Fruit fly (Drosophila melanogaster) whole organism, embryonic: ENCODE results near the gene CG13097.
A peak's percentile ranks its signal among the peaks of the same experiment; 100 is the strongest.

Experiments
- Bdp1 ChIP-seq: fragments of 200-800 bp; sonication (Bioruptor generic); optimal IDR thresholded peaks from 3 replicates; lab custom pipeline; 2016; ENCODE audit warnings: missing biosample characterization, missing genetic modification characterization
- Bteb2 ChIP-seq: fragments of 200-800 bp; sonication (Bioruptor generic); optimal IDR thresholded peaks from 2 replicates; lab custom pipeline; 2016; ENCODE audit warnings: missing biosample characterization, missing genetic modification characterization
- CG10654 ChIP-seq: fragments of 200-800 bp; sonication (Bioruptor generic); optimal IDR thresholded peaks from 2 replicates; lab custom pipeline; 2016; ENCODE audit warnings: missing biosample characterization, missing genetic modification characterization
- CG10979 ChIP-seq: fragments of 200-800 bp; sonication (Bioruptor generic); optimal IDR thresholded peaks from 2 replicates; lab custom pipeline; 2018; ENCODE audit warnings: missing biosample characterization, mild to moderate bottlenecking, missing genetic modification characterization, moderate library complexity
- CG11398 ChIP-seq: fragments of 200-800 bp; sonication (Bioruptor generic); optimal IDR thresholded peaks from 2 replicates; lab custom pipeline; 2016; ENCODE audit warnings: missing biosample characterization, missing genetic modification characterization
- CG11504 ChIP-seq: fragments of 200-800 bp; sonication (Bioruptor generic); optimal IDR thresholded peaks from 3 replicates; lab custom pipeline; 2019; ENCODE audit warnings: missing biosample characterization, mild to moderate bottlenecking, missing genetic modification characterization, moderate library complexity
- CG12155 ChIP-seq: fragments of 200-800 bp; sonication (Bioruptor generic); optimal IDR thresholded peaks from 3 replicates; lab custom pipeline; 2016; ENCODE audit warnings: missing biosample characterization, missing genetic modification characterization
- CG12659 ChIP-seq: fragments of 200-800 bp; sonication (Bioruptor generic); optimal IDR thresholded peaks from 3 replicates; lab custom pipeline; 2017; ENCODE audit warnings: mild to moderate bottlenecking, missing biosample characterization, missing genetic modification reagents, missing genetic modification characterization
- CG13287 ChIP-seq: fragments of 200-800 bp; sonication (Bioruptor generic); IDR thresholded peaks from 2 replicates; pipeline ENCODE4 v1.3.6; 2022; ENCODE audit warnings: missing biosample characterization, missing genetic modification characterization; ENCODE audit not compliant: partially characterized antibody
- CG1529 ChIP-seq: fragments of 200-800 bp; sonication (Bioruptor generic); optimal IDR thresholded peaks from 3 replicates; lab custom pipeline; 2018; ENCODE audit warnings: missing biosample characterization, missing genetic modification characterization
- CG15601 ChIP-seq: fragments of 200-800 bp; sonication (Bioruptor generic); optimal IDR thresholded peaks from 3 replicates; lab custom pipeline; 2019; ENCODE audit warnings: missing biosample characterization, mild to moderate bottlenecking, missing genetic modification characterization, moderate library complexity
- CG1603 ChIP-seq: fragments of 200-800 bp; sonication (Bioruptor generic); optimal IDR thresholded peaks from 2 replicates; lab custom pipeline; 2019; ENCODE audit warnings: missing biosample characterization, mild to moderate bottlenecking, missing genetic modification characterization, moderate library complexity
- CG17328 ChIP-seq: fragments of 200-800 bp; sonication (Bioruptor generic); IDR thresholded peaks from 2 replicates; pipeline ENCODE4 v1.3.6; 2022; ENCODE audit warnings: missing biosample characterization, missing genetic modification characterization
- CG17385 ChIP-seq: fragments of 200-800 bp; sonication (Bioruptor generic); optimal IDR thresholded peaks from 3 replicates; lab custom pipeline; 2018; ENCODE audit warnings: missing biosample characterization, mild to moderate bottlenecking, missing genetic modification characterization
- CG18476 ChIP-seq: fragments of 200-800 bp; sonication (Bioruptor generic); optimal IDR thresholded peaks from 2 replicates; lab custom pipeline; 2016; ENCODE audit warnings: missing biosample characterization, mild to moderate bottlenecking, missing genetic modification characterization
- CG33557 ChIP-seq: fragments of 200-800 bp; sonication (Bioruptor generic); optimal IDR thresholded peaks from 2 replicates; lab custom pipeline; 2019; ENCODE audit warnings: missing biosample characterization, mild to moderate bottlenecking, missing genetic modification characterization, moderate library complexity
- CG3407 ChIP-seq: fragments of 200-800 bp; sonication (Bioruptor generic); optimal IDR thresholded peaks from 2 replicates; lab custom pipeline; 2018; ENCODE audit warnings: missing biosample characterization, mild to moderate bottlenecking, missing genetic modification characterization
- CG4707 ChIP-seq: fragments of 200-800 bp; sonication (Bioruptor generic); optimal IDR thresholded peaks from 2 replicates; lab custom pipeline; 2018; ENCODE audit warnings: missing biosample characterization, mild to moderate bottlenecking, missing genetic modification characterization, moderate library complexity
- CG4730 ChIP-seq: fragments of 200-800 bp; sonication (Bioruptor generic); IDR thresholded peaks from 2 replicates; pipeline ENCODE4 v1.3.6; 2022; ENCODE audit warnings: missing biosample characterization, missing genetic modification characterization
- CG4854 ChIP-seq: fragments of 200-800 bp; sonication (Bioruptor generic); optimal IDR thresholded peaks from 2 replicates; lab custom pipeline; 2016; ENCODE audit warnings: missing biosample characterization, missing genetic modification characterization, inconsistent platforms
- CG6854 ChIP-seq: fragments of 200-800 bp; sonication (Bioruptor generic); optimal IDR thresholded peaks from 3 replicates; lab custom pipeline; 2017; ENCODE audit warnings: missing biosample characterization, mild to moderate bottlenecking, missing genetic modification characterization
- CG8924 ChIP-seq: fragments of 200-800 bp; optimal IDR thresholded peaks from 3 replicates; lab custom pipeline; 2019; ENCODE audit warnings: missing biosample characterization, mild to moderate bottlenecking, missing genetic modification characterization, moderate library complexity
- CG9876 ChIP-seq: fragments of 200-800 bp; sonication (Bioruptor generic); optimal IDR thresholded peaks from 2 replicates; lab custom pipeline; 2016; ENCODE audit warnings: missing biosample characterization, missing genetic modification characterization
- CHES-1-like ChIP-seq: fragments of 200-800 bp; sonication (Bioruptor generic); optimal IDR thresholded peaks from 2 replicates; lab custom pipeline; 2016; ENCODE audit warnings: missing biosample characterization, missing genetic modification characterization
- CoRest ChIP-seq: fragments of 200-800 bp; sonication (Bioruptor generic); optimal IDR thresholded peaks from 3 replicates; lab custom pipeline; 2018; ENCODE audit warnings: missing biosample characterization, mild to moderate bottlenecking, missing genetic modification characterization, moderate library complexity
- Fer3 ChIP-seq: fragments of 200-800 bp; sonication (Bioruptor generic); optimal IDR thresholded peaks from 2 replicates; lab custom pipeline; 2018; ENCODE audit warnings: missing biosample characterization, mild to moderate bottlenecking, missing genetic modification characterization, moderate library complexity
- H15 ChIP-seq: fragments of 200-800 bp; sonication (Bioruptor generic); IDR thresholded peaks from 3 replicates; pipeline ENCODE4 v1.3.6; 2022; ENCODE audit warnings: missing biosample characterization, missing genetic modification characterization
- Hmx ChIP-seq: fragments of 200-800 bp; sonication (Bioruptor generic); optimal IDR thresholded peaks from 2 replicates; lab custom pipeline; 2016; ENCODE audit warnings: missing biosample characterization, missing genetic modification characterization
- Mad ChIP-seq: fragments of 200-800 bp; sonication (Bioruptor generic); optimal IDR thresholded peaks from 2 replicates; lab custom pipeline; 2016; ENCODE audit warnings: missing biosample characterization, missing genetic modification characterization
- NFAT ChIP-seq: fragments of 200-800 bp; sonication (Bioruptor generic); IDR thresholded peaks from 2 replicates; pipeline ENCODE4 v1.3.6; 2022; ENCODE audit warnings: missing biosample characterization, missing genetic modification characterization
- ac ChIP-seq: fragments of 200-800 bp; sonication (Bioruptor generic); optimal IDR thresholded peaks from 3 replicates; lab custom pipeline; 2017; ENCODE audit warnings: missing biosample characterization, mild to moderate bottlenecking, missing genetic modification characterization
- az2 ChIP-seq: fragments of 200-800 bp; sonication (Bioruptor generic); optimal IDR thresholded peaks from 3 replicates; lab custom pipeline; 2016; ENCODE audit warnings: missing biosample characterization, missing genetic modification characterization
- bowl ChIP-seq: fragments of 200-800 bp; sonication (Bioruptor generic); IDR thresholded peaks from 2 replicates; pipeline ENCODE4 v1.3.6; 2022; ENCODE audit warnings: missing biosample characterization, missing genetic modification characterization
- chm ChIP-seq: fragments of 200-800 bp; sonication (Bioruptor generic); IDR thresholded peaks from 2 replicates; pipeline ENCODE4 v1.3.6; 2022; ENCODE audit warnings: missing biosample characterization, missing genetic modification characterization
- dmrt99B ChIP-seq: fragments of 200-800 bp; sonication (Bioruptor generic); optimal IDR thresholded peaks from 2 replicates; lab custom pipeline; 2018; ENCODE audit warnings: missing biosample characterization, mild to moderate bottlenecking, missing genetic modification characterization, moderate library complexity
- esg ChIP-seq: fragments of 200-800 bp; sonication (Bioruptor generic); conservative IDR thresholded peaks from 2 replicates; pipeline ENCODE4 v1.3.6; 2022; ENCODE audit warnings: missing biosample characterization, missing genetic modification characterization
- fd64A ChIP-seq: fragments of 200-800 bp; sonication (Bioruptor generic); optimal IDR thresholded peaks from 3 replicates; lab custom pipeline; 2018; ENCODE audit warnings: missing biosample characterization, mild to moderate bottlenecking, missing genetic modification characterization
- gcm2 ChIP-seq: fragments of 200-800 bp; sonication (Bioruptor generic); optimal IDR thresholded peaks from 2 replicates; lab custom pipeline; 2016; ENCODE audit warnings: missing biosample characterization, missing genetic modification characterization
- gem ChIP-seq: fragments of 200-800 bp; sonication (Bioruptor generic); optimal IDR thresholded peaks from 2 replicates; lab custom pipeline; 2019; ENCODE audit warnings: missing biosample characterization, mild to moderate bottlenecking, missing genetic modification characterization, moderate library complexity
- lilli ChIP-seq: fragments of 200-800 bp; sonication (Bioruptor generic); optimal IDR thresholded peaks from 3 replicates; lab custom pipeline; 2016; ENCODE audit warnings: missing biosample characterization, missing genetic modification characterization
- lola ChIP-seq, 3 experiments: fragments of >200 bp in 2 of 3; fragments of 200-800 bp in 1 of 3; sonication (Bioruptor generic) in 1 of 3; optimal IDR thresholded peaks; 2 replicates each; lab custom pipeline; 2017 to 2019; ENCODE audit warnings: missing biosample characterization in 3 of 3, missing genetic modification characterization in 3 of 3, mild to moderate bottlenecking in 1 of 3, moderate library complexity in 1 of 3
- lov ChIP-seq, 2 experiments: fragments of 200-800 bp in 1 of 2; fragments of >200 bp in 1 of 2; sonication (Bioruptor generic) in 1 of 2; IDR thresholded peaks in 1 of 2; optimal IDR thresholded peaks in 1 of 2; 2 replicates in 1 of 2; 3 replicates in 1 of 2; pipeline versions ENCODE4 v1.3.6 to Lab custom; 2017 to 2022; ENCODE audit warnings: missing biosample characterization in 1 of 2, missing genetic modification characterization in 1 of 2
- row ChIP-seq: fragments of 200-800 bp; sonication (Bioruptor generic); IDR thresholded peaks from 3 replicates; pipeline ENCODE4 v1.3.6; 2022; ENCODE audit warnings: missing biosample characterization, missing genetic modification characterization
- slp2 ChIP-seq: fragments of 200-800 bp; sonication (Bioruptor generic); optimal IDR thresholded peaks from 2 replicates; lab custom pipeline; 2016; ENCODE audit warnings: missing biosample characterization, missing genetic modification characterization
- sqz ChIP-seq: fragments of 200-800 bp; sonication (Bioruptor generic); optimal IDR thresholded peaks from 3 replicates; lab custom pipeline; 2018; ENCODE audit warnings: missing biosample characterization, mild to moderate bottlenecking, missing genetic modification characterization
- tgo ChIP-seq: fragments of 200-800 bp; sonication (Bioruptor generic); IDR thresholded peaks from 3 replicates; pipeline ENCODE4 v1.3.6; 2022; ENCODE audit warnings: missing biosample characterization, missing genetic modification characterization
- tx ChIP-seq: fragments of 200-800 bp; sonication (Bioruptor generic); optimal IDR thresholded peaks from 2 replicates; lab custom pipeline; 2016; ENCODE audit warnings: missing biosample characterization, missing genetic modification characterization
- vvl ChIP-seq: fragments of 200-800 bp; sonication (Bioruptor generic); IDR thresholded peaks from 2 replicates; pipeline ENCODE4 v1.3.6; 2022; ENCODE audit warnings: missing biosample characterization, missing genetic modification characterization
- wdn ChIP-seq: fragments of 200-800 bp; sonication (Bioruptor generic); IDR thresholded peaks from 2 replicates; pipeline ENCODE4 v1.3.6; 2022; ENCODE audit warnings: missing biosample characterization, missing genetic modification characterization
- z ChIP-seq: fragments of 200-800 bp; sonication (Bioruptor generic); IDR thresholded peaks from 3 replicates; pipeline ENCODE4 v1.3.6; 2022; ENCODE audit warnings: missing biosample characterization, missing genetic modification characterization

CG13097 gene

dm6 chr2L:8545393-8546100 lies 30.9 kb upstream of the CG13097 start (continued):
- peak; percentile 3 for TF ChIP-seq CG11504 (tag; lab: Kevin White, UChicago)
- no peak for TF ChIP-seq CG17328
- TF ChIP-seq slp2 (GFP tag; lab: Kevin White, UChicago) = no peak
- no peak for TF ChIP-seq sqz (GFP tag; lab: Kevin White, UChicago)
- TF ChIP-seq Bdp1 (GFP tag; lab: Kevin White, UChicago) = no peak
- no peak for TF ChIP-seq tgo
- no peak for TF ChIP-seq esg (GFP tag; lab: Robert Waterston, UW)
- no peak for TF ChIP-seq CG33557
- no peak for TF ChIP-seq lov (optimal IDR thresholded peaks at IDR 0.05; lab: Kevin White, UChicago)
- no peak for TF ChIP-seq lov (GFP tag; IDR thresholded peaks at IDR 0.05; lab: Robert Waterston, UW)
- no peak for TF ChIP-seq CHES-1-like (GFP tag; lab: Kevin White, UChicago)
- no peak for TF ChIP-seq CG11398 (GFP tag; lab: Kevin White, UChicago)
- no peak for TF ChIP-seq CG10654 (GFP tag; lab: Kevin White, UChicago)
- TF ChIP-seq ac (GFP tag; lab: Kevin White, UChicago) = peak; percentile 14
- peak; percentile 25 for TF ChIP-seq CG10979 (tag; lab: Kevin White, UChicago)
- no peak for TF ChIP-seq gcm2 (GFP tag; lab: Kevin White, UChicago)
- TF ChIP-seq Hmx (GFP tag; lab: Kevin White, UChicago) = no peak
- TF ChIP-seq CG4707 (GFP tag; lab: Kevin White, UChicago) = peak; percentile 39
- TF ChIP-seq chm (GFP tag; lab: Robert Waterston, UW) = no peak
- peak; percentile 24; the same call in 1 of the 2 replicates for TF ChIP-seq vvl (GFP tag; lab: Robert Waterston, UW)
- TF ChIP-seq z = 0 out of 3 replicates have a peak, but pooled peaks have one; percentile 12
- no peak for TF ChIP-seq CG17385 (GFP tag; lab: Kevin White, UChicago)
- TF ChIP-seq CG9876 = no peak
- TF ChIP-seq H15 (GFP tag; lab: Robert Waterston, UW) = no peak
- TF ChIP-seq lola (GFP tag; optimal IDR thresholded peaks at IDR 0.05; lab: Kevin White, UChicago) = peak in 1 of 3 experiments; percentile 9
- TF ChIP-seq CG6854 (GFP tag; lab: Kevin White, UChicago) = no peak
- peak; percentile 5 for TF ChIP-seq CG1603 (tag; lab: Kevin White, UChicago)
- no peak for TF ChIP-seq Fer3 (tag; lab: Kevin White, UChicago)
- TF ChIP-seq CoRest (tag; lab: Kevin White, UChicago) = peak; percentile 17
- peak; percentile 38; the same call in 2 of the 3 replicates for TF ChIP-seq row (GFP tag; lab: Robert Waterston, UW)
- TF ChIP-seq wdn (GFP tag; lab: Robert Waterston, UW) = no peak
- no peak for TF ChIP-seq CG15601 (tag; lab: Kevin White, UChicago)
- no peak for TF ChIP-seq dmrt99B (tag; lab: Kevin White, UChicago)
- TF ChIP-seq CG13287 (GFP tag; lab: Robert Waterston, UW) = no peak
- peak; percentile 12 for TF ChIP-seq gem
- TF ChIP-seq CG1529 (GFP tag; lab: Kevin White, UChicago) = no peak
- no peak for TF ChIP-seq CG4854 (GFP tag; lab: Kevin White, UChicago)
- TF ChIP-seq CG8924 (tag; lab: Kevin White, UChicago) = no peak
- TF ChIP-seq NFAT (GFP tag; lab: Robert Waterston, UW) = no peak
- TF ChIP-seq CG4730 (GFP tag; lab: Robert Waterston, UW) = no peak
- no peak for TF ChIP-seq bowl (GFP tag; lab: Robert Waterston, UW)
- TF ChIP-seq CG12659 = no peak
- no peak for TF ChIP-seq Bteb2 (GFP tag; lab: Kevin White, UChicago)
- TF ChIP-seq Mad (GFP tag; lab: Kevin White, UChicago) = no peak
- TF ChIP-seq CG18476 = no peak
- TF ChIP-seq CG3407 (GFP tag; lab: Kevin White, UChicago) = no peak
- no peak for TF ChIP-seq tx (GFP tag; lab: Kevin White, UChicago)
- no peak for TF ChIP-seq lilli (GFP tag; lab: Kevin White, UChicago)
- peak; percentile 0 for TF ChIP-seq az2
- no peak for TF ChIP-seq CG12155
- TF ChIP-seq fd64A = no peak
